Fruit fly (Drosophila melanogaster) whole organism, embryonic: Measurements from ENCODE around the gene CG1910.

ENCODE experiments used
- D ChIP-seq, 2 experiments: fragments of 200-800 bp in 1 of 2; fragments of >200 bp in 1 of 2; sonication (Bioruptor generic) in 1 of 2; optimal IDR thresholded peaks; 2 replicates in 1 of 2; 3 replicates in 1 of 2; lab custom pipeline; 2017; ENCODE audit warnings: mild to moderate bottlenecking in 1 of 2, missing biosample characterization in 1 of 2, missing genetic modification characterization in 1 of 2, missing genetic modification reagents in 1 of 2
- Nf-YA ChIP-seq: fragments of 200-800 bp; sonication (Bioruptor generic); IDR thresholded peaks from 2 replicates; pipeline ENCODE4 v1.3.6; 2022; ENCODE audit warnings: missing biosample characterization, missing genetic modification characterization
- btn ChIP-seq: fragments of 200-800 bp; sonication (Bioruptor generic); optimal IDR thresholded peaks from 2 replicates; lab custom pipeline; 2016; ENCODE audit warnings: missing biosample characterization, missing genetic modification characterization
- exex ChIP-seq: fragments of 200-800 bp; sonication (Bioruptor generic); optimal IDR thresholded peaks from 4 replicates; lab custom pipeline; 2018; ENCODE audit warnings: missing biosample characterization, mild to moderate bottlenecking, missing genetic modification characterization, moderate library complexity
- insv ChIP-seq, 2 experiments: fragments of 200-800 bp; sonication (Bioruptor generic); optimal IDR thresholded peaks; 3 replicates each; lab custom pipeline; 2016 to 2018; ENCODE audit warnings: missing biosample characterization in 2 of 2, missing genetic modification characterization in 2 of 2
- lola ChIP-seq, 3 experiments: fragments of >200 bp in 2 of 3; fragments of 200-800 bp in 1 of 3; sonication (Bioruptor generic) in 1 of 3; optimal IDR thresholded peaks; 2 replicates each; lab custom pipeline; 2017 to 2019; ENCODE audit warnings: missing biosample characterization in 3 of 3, missing genetic modification characterization in 3 of 3, mild to moderate bottlenecking in 1 of 3, moderate library complexity in 1 of 3
- oc ChIP-seq: fragments of 200-800 bp; sonication (Bioruptor generic); optimal IDR thresholded peaks from 2 replicates; lab custom pipeline; 2018; ENCODE audit warnings: missing biosample characterization, mild to moderate bottlenecking, missing genetic modification characterization, moderate library complexity
- org-1 ChIP-seq: fragments of 200-800 bp; sonication (Bioruptor generic); optimal IDR thresholded peaks from 2 replicates; lab custom pipeline; 2017; ENCODE audit warnings: missing biosample characterization, missing genetic modification characterization
- pho ChIP-seq: fragments of 200-800 bp; sonication (Bioruptor generic); optimal IDR thresholded peaks from 2 replicates; lab custom pipeline; 2016; ENCODE audit warnings: missing biosample characterization, missing genetic modification characterization
- psq ChIP-seq: fragments of 200-800 bp; sonication (Bioruptor generic); optimal IDR thresholded peaks from 2 replicates; lab custom pipeline; 2017; ENCODE audit warnings: missing biosample characterization, missing genetic modification characterization
- scrt ChIP-seq: fragments of 200-800 bp; sonication (Bioruptor generic); optimal IDR thresholded peaks from 2 replicates; lab custom pipeline; 2018; ENCODE audit warnings: missing biosample characterization, mild to moderate bottlenecking, missing genetic modification characterization, moderate library complexity
- sens-2 ChIP-seq: fragments of 200-800 bp; sonication (Bioruptor generic); IDR thresholded peaks from 2 replicates; pipeline ENCODE4 v1.3.6; 2022; ENCODE audit warnings: missing biosample characterization, missing genetic modification characterization

DNA sequence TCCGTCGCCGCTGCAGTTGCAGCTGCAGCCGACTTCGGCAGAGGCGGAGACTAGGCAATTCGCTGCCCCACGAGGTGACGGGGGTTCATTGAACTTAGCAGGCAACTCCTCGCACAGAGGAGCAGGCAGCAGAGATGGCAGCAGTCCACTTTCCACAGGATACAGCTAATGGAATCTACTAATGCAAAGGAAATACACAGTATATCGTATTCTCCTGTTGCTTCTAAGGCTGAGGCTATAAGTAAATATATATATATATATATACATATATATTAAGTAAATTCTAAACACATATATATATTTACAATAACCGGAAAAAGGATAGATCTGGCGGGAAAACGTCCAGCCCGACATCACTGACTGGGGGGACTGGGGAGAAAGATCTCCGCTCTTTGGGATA, 44.1 kb upstream of the CG1910 start:
- TF ChIP-seq Nf-YA (GFP tag; lab: Robert Waterston, UW) (no peak), sens-2 (GFP tag; lab: Robert Waterston, UW) (no peak), D (optimal IDR thresholded peaks at IDR 0.05; lab: Kevin White, UChicago) (no peak), D (GFP tag; optimal IDR thresholded peaks at IDR 0.05; lab: Kevin White, UChicago) (no peak), insv (GFP tag; optimal IDR thresholded peaks at IDR 0.05; lab: Kevin White, UChicago) (no peak), btn (no peak), lola (GFP tag; optimal IDR thresholded peaks at IDR 0.05; lab: Kevin White, UChicago) (no peak), exex (no peak), oc (no peak), org-1 (GFP tag; lab: Kevin White, UChicago) (no peak), pho (GFP tag; lab: Kevin White, UChicago) (no peak), scrt (GFP tag; lab: Kevin White, UChicago) (no peak), psq (no peak)
